Worm (Caenorhabditis elegans) whole organism, young adult: ENCODE measurements around the gene tab-1.

ENCODE experiments used
- B0261.1 ChIP-seq: sonication (generic microtip); optimal IDR thresholded peaks from 2 replicates; lab custom pipeline; 2016; ENCODE audit warnings: mild to moderate bottlenecking, missing genetic modification characterization, moderate library complexity, missing compliant biosample characterization
- C06A6.2 ChIP-seq: fragments of 200-800 bp; sonication (Bioruptor generic); conservative IDR thresholded peaks from 2 replicates; pipeline ENCODE4 v1.3.6; 2022; ENCODE audit warnings: missing genetic modification characterization, missing compliant biosample characterization
- F49E8.2 ChIP-seq: sonication (generic microtip); optimal IDR thresholded peaks from 3 replicates; lab custom pipeline; 2017; ENCODE audit warnings: missing genetic modification characterization, mild to moderate bottlenecking, missing compliant biosample characterization, antibody characterized with exemption, moderate library complexity; ENCODE audit not compliant: insufficient read depth
- F55B11.4 ChIP-seq: sonication (generic microtip); optimal IDR thresholded peaks from 2 replicates; lab custom pipeline; 2016; ENCODE audit warnings: missing compliant biosample characterization, missing genetic modification characterization, borderline replicate concordance; ENCODE audit not compliant: insufficient read depth
- K11D2.4 ChIP-seq: fragments of 200-800 bp; sonication (Bioruptor generic); IDR thresholded peaks from 2 replicates; pipeline ENCODE4 v1.3.6; 2022; ENCODE audit warnings: missing genetic modification reagents, missing genetic modification characterization, missing compliant biosample characterization
- T26A5.8 ChIP-seq: sonication (generic microtip); optimal IDR thresholded peaks from 2 replicates; lab custom pipeline; 2016; ENCODE audit warnings: missing genetic modification characterization, missing compliant biosample characterization
- Y53F4B.3 ChIP-seq: fragments of 200-800 bp; sonication (Bioruptor generic); IDR thresholded peaks from 2 replicates; pipeline ENCODE4 v1.3.6; 2022; ENCODE audit warnings: missing genetic modification reagents, missing genetic modification characterization, missing compliant biosample characterization
- Y53G8AR.9 ChIP-seq: fragments of 200-800 bp; sonication (Bioruptor generic); conservative IDR thresholded peaks from 2 replicates; pipeline ENCODE4 v1.3.6; 2022; ENCODE audit warnings: missing genetic modification reagents, missing genetic modification characterization, missing compliant biosample characterization
- Y79H2A.3 ChIP-seq: fragments of 200-800 bp; sonication (Bioruptor generic); conservative IDR thresholded peaks from 2 replicates; pipeline ENCODE4 v1.3.6; 2022; ENCODE audit warnings: missing genetic modification reagents, missing genetic modification characterization, missing compliant biosample characterization
- Y95B8A.8 ChIP-seq: fragments of 200-800 bp; sonication (Bioruptor generic); IDR thresholded peaks from 2 replicates; pipeline ENCODE4 v1.3.6; 2022; ENCODE audit warnings: missing genetic modification reagents, missing genetic modification characterization, missing compliant biosample characterization
- aptf-2 ChIP-seq: fragments of 200-800 bp; sonication (Bioruptor generic); conservative IDR thresholded peaks from 2 replicates; pipeline ENCODE4 v1.3.6; 2022; ENCODE audit warnings: missing genetic modification reagents, missing genetic modification characterization, missing compliant biosample characterization
- atf-7 ChIP-seq: sonication (generic microtip); optimal IDR thresholded peaks from 2 replicates; lab custom pipeline; 2017; ENCODE audit warnings: mild to moderate bottlenecking, missing genetic modification characterization, missing compliant biosample characterization
- attf-5 ChIP-seq: fragments of 200-800 bp; sonication (Bioruptor generic); optimal IDR thresholded peaks from 2 replicates; lab custom pipeline; 2018; ENCODE audit warnings: mild to moderate bottlenecking, missing genetic modification characterization, missing compliant biosample characterization
- attf-6 ChIP-seq: fragments of 200-800 bp; sonication (Bioruptor generic); IDR thresholded peaks from 2 replicates; pipeline ENCODE4 v1.3.6; 2022; ENCODE audit warnings: missing genetic modification reagents, missing genetic modification characterization, missing compliant biosample characterization
- ceh-27 ChIP-seq: fragments of 200-800 bp; sonication (Bioruptor generic); optimal IDR thresholded peaks from 2 replicates; lab custom pipeline; 2018; ENCODE audit warnings: mild to moderate bottlenecking, missing genetic modification characterization, moderate library complexity, missing compliant biosample characterization
- ceh-40 ChIP-seq: fragments of 200-800 bp; sonication (Bioruptor generic); IDR thresholded peaks from 2 replicates; pipeline ENCODE4 v1.3.6; 2022; ENCODE audit warnings: missing genetic modification characterization, missing compliant biosample characterization
- ceh-58 ChIP-seq: fragments of 200-800 bp; sonication (Bioruptor generic); IDR thresholded peaks from 2 replicates; pipeline ENCODE4 v1.3.6; 2022; ENCODE audit warnings: missing genetic modification characterization, missing compliant biosample characterization
- ceh-91 ChIP-seq: fragments of 200-800 bp; sonication (Bioruptor generic); IDR thresholded peaks from 2 replicates; pipeline ENCODE4 v1.3.6; 2022; ENCODE audit warnings: missing genetic modification reagents, missing genetic modification characterization, missing compliant biosample characterization
- dpff-1 ChIP-seq: sonication (generic microtip); optimal IDR thresholded peaks from 2 replicates; lab custom pipeline; 2017; ENCODE audit warnings: mild to moderate bottlenecking, missing genetic modification characterization, missing compliant biosample characterization
- efl-1 ChIP-seq: fragments of 150-350 bp; optimal IDR thresholded peaks from 2 replicates; lab custom pipeline; 2014; ENCODE audit warnings: missing biosample characterization, missing genetic modification reagents, missing genetic modification characterization
- egl-18 ChIP-seq: fragments of 200-800 bp; sonication (Bioruptor generic); IDR thresholded peaks from 2 replicates; pipeline ENCODE4 v1.3.6; 2022; ENCODE audit warnings: missing genetic modification reagents, missing genetic modification characterization, missing compliant biosample characterization
- gei-17 ChIP-seq: fragments of 200-800 bp; sonication (Bioruptor generic); optimal IDR thresholded peaks from 2 replicates; lab custom pipeline; 2018; ENCODE audit warnings: mild to moderate bottlenecking, missing genetic modification characterization, missing compliant biosample characterization
- lag-1 ChIP-seq: fragments of 200-800 bp; sonication (Bioruptor generic); IDR thresholded peaks from 2 replicates; pipeline ENCODE4 v1.3.6; 2022; ENCODE audit warnings: missing genetic modification reagents, missing genetic modification characterization, missing compliant biosample characterization
- lin-54 ChIP-seq: fragments of 200-800 bp; sonication (Bioruptor generic); optimal IDR thresholded peaks from 2 replicates; lab custom pipeline; 2018; ENCODE audit warnings: mild to moderate bottlenecking, missing genetic modification characterization, missing compliant biosample characterization
- lir-1 ChIP-seq: fragments of 200-800 bp; sonication (Bioruptor generic); conservative IDR thresholded peaks from 2 replicates; pipeline ENCODE4 v1.3.6; 2022; ENCODE audit warnings: missing genetic modification reagents, missing genetic modification characterization, missing compliant biosample characterization
- madf-10 ChIP-seq: sonication (generic microtip); optimal IDR thresholded peaks from 2 replicates; lab custom pipeline; 2016; ENCODE audit warnings: mild to moderate bottlenecking, missing genetic modification characterization, missing compliant biosample characterization
- madf-8 ChIP-seq: fragments of 200-800 bp; sonication (Bioruptor generic); conservative IDR thresholded peaks from 2 replicates; pipeline ENCODE4 v1.3.6; 2022; ENCODE audit warnings: missing genetic modification reagents, missing genetic modification characterization, missing compliant biosample characterization
- mel-28 ChIP-seq: sonication (generic microtip); optimal IDR thresholded peaks from 2 replicates; lab custom pipeline; 2016; ENCODE audit warnings: borderline replicate concordance, mild to moderate bottlenecking, missing genetic modification characterization, missing compliant biosample characterization
- nfyb-1 ChIP-seq: fragments of 200-800 bp; sonication (Bioruptor generic); IDR thresholded peaks from 2 replicates; pipeline ENCODE4 v1.3.6; 2022; ENCODE audit warnings: missing genetic modification reagents, missing genetic modification characterization, missing compliant biosample characterization
- nhr-179 ChIP-seq: sonication (generic microtip); optimal IDR thresholded peaks from 2 replicates; lab custom pipeline; 2016; ENCODE audit warnings: mild to moderate bottlenecking, missing genetic modification characterization, missing compliant biosample characterization
- nhr-27 ChIP-seq: fragments of 200-800 bp; sonication (Bioruptor generic); optimal IDR thresholded peaks from 2 replicates; lab custom pipeline; 2018; ENCODE audit warnings: mild to moderate bottlenecking, missing genetic modification characterization, moderate library complexity, missing compliant biosample characterization
- nhr-80 ChIP-seq: sonication (generic microtip); optimal IDR thresholded peaks from 2 replicates; lab custom pipeline; 2016; ENCODE audit warnings: missing genetic modification characterization, missing compliant biosample characterization
- nhr-90 ChIP-seq: sonication (generic microtip); optimal IDR thresholded peaks from 2 replicates; lab custom pipeline; 2016; ENCODE audit warnings: missing genotype, mild to moderate bottlenecking, missing genetic modification characterization, missing compliant biosample characterization
- pha-4 ChIP-seq: fragments of 150-350 bp; sonication (generic microtip); optimal IDR thresholded peaks from 2 replicates; lab custom pipeline; 2014; ENCODE audit warnings: missing biosample characterization, missing genetic modification reagents, missing genetic modification characterization
- rec-8 ChIP-seq, 2 experiments: sonication (generic microtip); optimal IDR thresholded peaks; 2 replicates each; lab custom pipeline; 2016; ENCODE audit warnings: mild to moderate bottlenecking in 2 of 2, missing genetic modification characterization in 2 of 2, missing genetic modification reagents in 2 of 2, missing genotype in 2 of 2, missing biosample characterization in 1 of 2, missing compliant biosample characterization in 1 of 2, moderate library complexity in 1 of 2
- repo-1 ChIP-seq: sonication (generic microtip); optimal IDR thresholded peaks from 2 replicates; lab custom pipeline; 2017; ENCODE audit warnings: mild to moderate bottlenecking, missing genetic modification characterization, missing compliant biosample characterization
- rpc-1 ChIP-seq, 2 experiments: fragments of 150-350 bp in 1 of 2; sonication (generic microtip) in 1 of 2; optimal IDR thresholded peaks; 2 replicates each; lab custom pipeline; 2014 to 2018; ENCODE audit warnings: missing biosample characterization in 1 of 2, missing genetic modification characterization in 1 of 2, missing genetic modification reagents in 1 of 2, missing genotype in 1 of 2
- snpc-1.1 ChIP-seq: sonication (generic microtip); optimal IDR thresholded peaks from 2 replicates; lab custom pipeline; 2017; ENCODE audit warnings: missing genetic modification characterization, mild to moderate bottlenecking, missing compliant biosample characterization, antibody characterized with exemption, moderate library complexity, missing genotype, missing genetic modification reagents; ENCODE audit not compliant: insufficient read depth
- snpc-3.4 ChIP-seq: sonication (generic microtip); optimal IDR thresholded peaks from 2 replicates; lab custom pipeline; 2017; ENCODE audit warnings: missing genetic modification characterization, mild to moderate bottlenecking, missing compliant biosample characterization, antibody characterized with exemption, moderate library complexity, missing genotype, missing genetic modification reagents
- sptf-2 ChIP-seq: fragments of 200-800 bp; sonication (Bioruptor generic); optimal IDR thresholded peaks from 2 replicates; lab custom pipeline; 2018; ENCODE audit warnings: mild to moderate bottlenecking, missing genetic modification characterization, missing compliant biosample characterization
- tbp1 ChIP-seq: fragments of 200-800 bp; sonication (Bioruptor generic); optimal IDR thresholded peaks from 2 replicates; lab custom pipeline; 2018; ENCODE audit warnings: mild to moderate bottlenecking, missing genetic modification characterization, missing compliant biosample characterization
- tlf-1 ChIP-seq: fragments of 200-800 bp; sonication (Bioruptor generic); optimal IDR thresholded peaks from 2 replicates; lab custom pipeline; 2018; ENCODE audit warnings: mild to moderate bottlenecking, missing genetic modification characterization, missing compliant biosample characterization
- unc-62 ChIP-seq: fragments of 150-350 bp; optimal IDR thresholded peaks from 2 replicates; lab custom pipeline; 2014; ENCODE audit warnings: missing biosample characterization, missing genetic modification reagents, missing genetic modification characterization
- xnd-1 ChIP-seq: sonication (generic microtip); optimal IDR thresholded peaks from 2 replicates; lab custom pipeline; 2016; ENCODE audit warnings: missing genotype, missing genetic modification reagents, missing genetic modification characterization, missing compliant biosample characterization
- ztf-22 ChIP-seq: fragments of 200-800 bp; sonication (Bioruptor generic); optimal IDR thresholded peaks from 2 replicates; lab custom pipeline; 2018; ENCODE audit warnings: mild to moderate bottlenecking, missing genetic modification characterization, moderate library complexity, missing compliant biosample characterization
- ztf-26 ChIP-seq: sonication (generic microtip); optimal IDR thresholded peaks from 2 replicates; lab custom pipeline; 2017; ENCODE audit warnings: missing genetic modification characterization, missing compliant biosample characterization
- ztf-3 ChIP-seq: fragments of 200-800 bp; sonication (Bioruptor generic); optimal IDR thresholded peaks from 2 replicates; lab custom pipeline; 2018; ENCODE audit warnings: mild to moderate bottlenecking, missing genetic modification characterization, missing compliant biosample characterization
- ztf-6 ChIP-seq: fragments of 200-800 bp; sonication (Bioruptor generic); IDR thresholded peaks from 2 replicates; pipeline ENCODE4 v1.3.6; 2022; ENCODE audit warnings: missing genetic modification reagents, missing genetic modification characterization, missing compliant biosample characterization

tab-1 gene

ce11 chrII:6853059-6853466, 49.9 kb downstream of the tab-1 start (continued):
- TF ChIP-seq lin-54 (peak; percentile 60), tbp1 (GFP tag; lab: Kevin White, UChicago) (peak; percentile 93), ztf-6 (GFP tag; lab: Robert Waterston, UW) (0 out of 2 replicates have a peak, but pooled peaks have one; percentile 30), attf-5 (GFP tag; lab: Kevin White, UChicago) (peak; percentile 16), nhr-27 (tag; lab: Kevin White, UChicago) (no peak), tlf-1 (GFP tag; lab: Kevin White, UChicago) (peak; percentile 49), rec-8 (tag; optimal IDR thresholded peaks at IDR 0.05; lab: Kevin White, UChicago) (peak; percentile 10 to 26), ztf-22 (GFP tag; lab: Kevin White, UChicago) (no peak), nfyb-1 (GFP tag; lab: Robert Waterston, UW) (peak; percentile 61), T26A5.8 (tag; lab: Kevin White, UChicago) (no peak), ceh-40 (no peak), ceh-27 (GFP tag; lab: Kevin White, UChicago) (peak; percentile 65), madf-8 (GFP tag; lab: Robert Waterston, UW) (no peak), ztf-3 (GFP tag; lab: Kevin White, UChicago) (no peak), egl-18 (GFP tag; lab: Robert Waterston, UW) (no peak), nhr-179 (tag; lab: Kevin White, UChicago) (no peak), ceh-58 (no peak), efl-1 (GFP tag; lab: Kevin White, UChicago) (no peak), mel-28 (tag; lab: Kevin White, UChicago) (no peak), sptf-2 (GFP tag; lab: Kevin White, UChicago) (no peak), Y95B8A.8 (GFP tag; lab: Robert Waterston, UW) (no peak), lag-1 (GFP tag; lab: Robert Waterston, UW) (no peak), aptf-2 (GFP tag; lab: Robert Waterston, UW) (no peak), rpc-1 (optimal IDR thresholded peaks at IDR 0.05; lab: Kevin White, UChicago) (peak; percentile 67), rpc-1 (tag; optimal IDR thresholded peaks at IDR 0.05; lab: Kevin White, UChicago) (peak; percentile 74), ztf-26 (tag; lab: Kevin White, UChicago) (peak; percentile 45), dpff-1 (tag; lab: Kevin White, UChicago) (no peak), atf-7 (tag; lab: Kevin White, UChicago) (no peak), gei-17 (GFP tag; lab: Kevin White, UChicago) (no peak), snpc-1.1 (tag; lab: Kevin White, UChicago) (no peak), lir-1 (GFP tag; lab: Robert Waterston, UW) (0 out of 2 replicates have a peak, but pooled peaks have one; percentile 7), Y53G8AR.9 (GFP tag; lab: Robert Waterston, UW) (0 out of 2 replicates have a peak, but pooled peaks have one; percentile 41), F49E8.2 (tag; lab: Kevin White, UChicago) (no peak), K11D2.4 (GFP tag; lab: Robert Waterston, UW) (peak; percentile 71; the same call in 1 of the 2 replicates), Y53F4B.3 (no peak), B0261.1 (peak; percentile 78), madf-10 (peak; percentile 68), C06A6.2 (GFP tag; lab: Robert Waterston, UW) (no peak), nhr-80 (tag; lab: Kevin White, UChicago) (peak; percentile 25), unc-62 (GFP tag; lab: Kevin White, UChicago) (no peak), ceh-91 (GFP tag; lab: Robert Waterston, UW) (peak; percentile 40; the same call in 1 of the 2 replicates), Y79H2A.3 (GFP tag; lab: Robert Waterston, UW) (0 out of 2 replicates have a peak, but pooled peaks have one; percentile 25), attf-6 (GFP tag; lab: Robert Waterston, UW) (0 out of 2 replicates have a peak, but pooled peaks have one; percentile 28), repo-1 (tag; lab: Kevin White, UChicago) (no peak), nhr-90 (tag; lab: Kevin White, UChicago) (peak; percentile 64), F55B11.4 (tag; lab: Kevin White, UChicago) (no peak), xnd-1 (tag; lab: Kevin White, UChicago) (peak; percentile 2), pha-4 (no peak), snpc-3.4 (tag; lab: Kevin White, UChicago) (peak; percentile 28)
